Fruit fly (Drosophila melanogaster): ENCODE data around the gene Dad1.
A peak's percentile ranks its signal among the peaks of the same experiment; 100 is the strongest.

Gene Dad1

dm6 chr2L:8382646-8383045 lies 1.3 kb downstream of the Dad1 start, which contains the start of the genes CG13392 and Rcd4:
Gene CG13392 (minus strand): TSS chr2L:8382807.
Gene Rcd4 (plus strand): TSS chr2L:8382861.
- TF ChIP-seq cnc (optimal IDR thresholded peaks at IDR 0.05) = no peak
- peak; percentile 70 for TF ChIP-seq CG14711 (tag; optimal IDR thresholded peaks at IDR 0.05)
- peak; percentile 88 for TF ChIP-seq CG7101 (tag; optimal IDR thresholded peaks at IDR 0.05)
- peak; percentile 91 for TF ChIP-seq Crg-1 (GFP tag; optimal IDR thresholded peaks at IDR 0.05)
- TF ChIP-seq ovo (GFP tag; optimal IDR thresholded peaks at IDR 0.05) = peak; percentile 73
- peak; percentile 59 for TF ChIP-seq kay (GFP tag; ENCODE audit: borderline replicate concordance)
- TF ChIP-seq Clk (GFP tag; optimal IDR thresholded peaks at IDR 0.05) = peak; percentile 27
- TF ChIP-seq CG1620 (GFP tag; optimal IDR thresholded peaks at IDR 0.05) = peak; percentile 83
- peak; percentile 80 for TF ChIP-seq Hr96 (GFP tag; optimal IDR thresholded peaks at IDR 0.05)
- TF ChIP-seq toe (GFP tag; optimal IDR thresholded peaks at IDR 0.05) = peak; percentile 57
- TF ChIP-seq CG7045 (GFP tag; optimal IDR thresholded peaks at IDR 0.05) = peak; percentile 73
- TF ChIP-seq CG11617 (GFP tag; optimal IDR thresholded peaks at IDR 0.05) = peak; percentile 62
- peak; percentile 77 for TF ChIP-seq CG12768 (GFP tag; optimal IDR thresholded peaks at IDR 0.05)
- peak; percentile 63 for TF ChIP-seq cic (GFP tag; optimal IDR thresholded peaks at IDR 0.05)
- TF ChIP-seq bab1 (GFP tag; optimal IDR thresholded peaks at IDR 0.05) = peak; percentile 82
- peak; percentile 80 for TF ChIP-seq pad (GFP tag; optimal IDR thresholded peaks at IDR 0.05)
- TF ChIP-seq CG5204 (GFP tag; optimal IDR thresholded peaks at IDR 0.05) = peak; percentile 62
- TF ChIP-seq Mnt (GFP tag; optimal IDR thresholded peaks at IDR 0.05) = peak; percentile 88
- peak; percentile 72 for TF ChIP-seq CG33017 (tag; optimal IDR thresholded peaks at IDR 0.05)
- TF ChIP-seq tj (GFP tag; optimal IDR thresholded peaks at IDR 0.05) = peak; percentile 53

DNA sequence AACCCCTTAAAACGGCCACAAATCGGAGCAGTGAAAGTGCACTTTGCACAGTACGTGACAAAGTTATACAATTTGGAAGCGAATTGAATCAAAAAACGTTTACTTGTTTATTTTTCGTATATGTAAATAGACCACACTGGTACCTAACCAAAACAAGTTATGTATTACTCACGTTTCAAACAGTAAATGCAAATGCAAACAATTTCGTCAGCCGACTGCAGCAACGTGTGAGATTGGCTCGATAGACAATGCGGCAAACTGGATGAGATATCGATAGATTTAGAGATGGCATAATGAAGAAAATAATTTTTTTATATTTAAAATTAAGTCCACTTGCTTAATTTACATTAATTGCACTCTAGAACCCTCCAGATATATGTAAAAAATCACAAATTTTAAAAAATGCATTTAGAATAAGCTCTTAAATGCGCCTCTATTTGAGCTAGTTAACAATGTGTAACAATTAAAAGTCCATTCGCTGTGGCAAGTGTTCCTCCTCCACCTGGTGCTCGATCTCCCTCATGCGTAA lies 2.4 kb downstream of the Dad1 start, which contains the start of gene AlaRS:
Gene AlaRS, minus strand, starts transcription at position 257 of the 529 bp plus-strand sequence.
- peak; percentile 70 for TF ChIP-seq CG11617 (GFP tag; optimal IDR thresholded peaks at IDR 0.05)
- no peak for TF ChIP-seq Clk (GFP tag; optimal IDR thresholded peaks at IDR 0.05)
- TF ChIP-seq kay (GFP tag; ENCODE audit: borderline replicate concordance) = peak; percentile 87
- no peak for TF ChIP-seq ovo (GFP tag; optimal IDR thresholded peaks at IDR 0.05)
- no peak for TF ChIP-seq pad (GFP tag; optimal IDR thresholded peaks at IDR 0.05)
- TF ChIP-seq CG14711 (tag; optimal IDR thresholded peaks at IDR 0.05) = peak; percentile 52
- TF ChIP-seq bab1 (GFP tag; optimal IDR thresholded peaks at IDR 0.05) = peak; percentile 71
- peak; percentile 40 for TF ChIP-seq CG1620 (GFP tag; optimal IDR thresholded peaks at IDR 0.05)
- TF ChIP-seq CG12768 (GFP tag; optimal IDR thresholded peaks at IDR 0.05) = peak; percentile 61
- TF ChIP-seq CG33017 (tag; optimal IDR thresholded peaks at IDR 0.05) = peak; percentile 60
- TF ChIP-seq cnc (optimal IDR thresholded peaks at IDR 0.05) = no peak
- peak; percentile 69 for TF ChIP-seq tj (GFP tag; optimal IDR thresholded peaks at IDR 0.05)
- peak; percentile 30 for TF ChIP-seq Crg-1 (GFP tag; optimal IDR thresholded peaks at IDR 0.05)
- no peak for TF ChIP-seq Hr96 (GFP tag; optimal IDR thresholded peaks at IDR 0.05)
- TF ChIP-seq CG5204 (GFP tag; optimal IDR thresholded peaks at IDR 0.05) = peak; percentile 37
- peak; percentile 51 for TF ChIP-seq CG7101 (tag; optimal IDR thresholded peaks at IDR 0.05)
- TF ChIP-seq CG7045 (GFP tag; optimal IDR thresholded peaks at IDR 0.05) = peak; percentile 29
- peak; percentile 90 for TF ChIP-seq Mnt (GFP tag; optimal IDR thresholded peaks at IDR 0.05)
- TF ChIP-seq cic (GFP tag; optimal IDR thresholded peaks at IDR 0.05) = peak; percentile 24
- TF ChIP-seq toe (GFP tag; optimal IDR thresholded peaks at IDR 0.05) = peak; percentile 34

DNA sequence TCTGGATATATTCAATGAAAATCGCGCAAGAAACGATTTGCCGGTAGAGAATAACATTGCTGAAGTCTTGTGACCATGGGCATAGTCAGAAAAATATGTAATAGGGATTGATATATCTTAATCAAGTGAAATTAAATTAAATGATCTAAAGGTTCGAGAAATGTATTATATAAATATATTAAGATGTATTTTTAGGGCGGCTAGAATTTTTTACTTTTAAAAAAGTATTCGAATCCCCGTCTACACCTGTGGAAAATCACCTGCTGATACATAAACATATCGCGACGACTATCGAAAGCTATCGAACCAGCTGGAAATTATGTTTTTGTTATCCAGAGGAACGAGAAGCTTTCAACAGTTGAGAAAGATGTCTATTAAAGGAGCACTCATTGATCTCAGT lies 7.2 kb downstream of the Dad1 start, which contains the start of the genes CG13390 and CG17294:
Gene CG13390, minus strand, starts transcription at position 81 of the 400 bp plus-strand sequence.
Gene CG17294, plus strand, starts transcription at position 319 of the 400 bp plus-strand sequence.
- TF ChIP-seq cic (GFP tag; optimal IDR thresholded peaks at IDR 0.05) (peak; percentile 93), Crg-1 (GFP tag; optimal IDR thresholded peaks at IDR 0.05) (peak; percentile 98), CG12768 (GFP tag; optimal IDR thresholded peaks at IDR 0.05) (peak; percentile 100), toe (GFP tag; optimal IDR thresholded peaks at IDR 0.05) (peak; percentile 98), ovo (GFP tag; optimal IDR thresholded peaks at IDR 0.05) (peak; percentile 88), bab1 (GFP tag; optimal IDR thresholded peaks at IDR 0.05) (peak; percentile 100), CG1620 (GFP tag; optimal IDR thresholded peaks at IDR 0.05) (peak; percentile 98), Clk (GFP tag; optimal IDR thresholded peaks at IDR 0.05) (peak; percentile 98), kay (GFP tag; ENCODE audit: borderline replicate concordance) (peak; percentile 97), CG14711 (tag; optimal IDR thresholded peaks at IDR 0.05) (peak; percentile 99), CG33017 (tag; optimal IDR thresholded peaks at IDR 0.05) (peak; percentile 99), Hr96 (GFP tag; optimal IDR thresholded peaks at IDR 0.05) (peak; percentile 95), tj (GFP tag; optimal IDR thresholded peaks at IDR 0.05) (peak; percentile 88), Mnt (GFP tag; optimal IDR thresholded peaks at IDR 0.05) (peak; percentile 94), cnc (optimal IDR thresholded peaks at IDR 0.05) (no peak), CG11617 (GFP tag; optimal IDR thresholded peaks at IDR 0.05) (peak; percentile 99), pad (GFP tag; optimal IDR thresholded peaks at IDR 0.05) (peak; percentile 95), CG7101 (tag; optimal IDR thresholded peaks at IDR 0.05) (peak; percentile 100), CG7045 (GFP tag; optimal IDR thresholded peaks at IDR 0.05) (peak; percentile 99), CG5204 (GFP tag; optimal IDR thresholded peaks at IDR 0.05) (no peak)

dm6 chr2L:8374235-8374634 lies 9.7 kb downstream of the Dad1 start, which contains the start of gene Wdr82:
Gene Wdr82 (plus strand): TSS chr2L:8374461.
- TF ChIP-seq Clk (GFP tag; optimal IDR thresholded peaks at IDR 0.05) (no peak), bab1 (GFP tag; optimal IDR thresholded peaks at IDR 0.05) (peak; percentile 56), CG14711 (tag; optimal IDR thresholded peaks at IDR 0.05) (no peak), Mnt (GFP tag; optimal IDR thresholded peaks at IDR 0.05) (no peak), pad (GFP tag; optimal IDR thresholded peaks at IDR 0.05) (no peak), CG1620 (GFP tag; optimal IDR thresholded peaks at IDR 0.05) (no peak)

- no peak for TF ChIP-seq pad (GFP tag; optimal IDR thresholded peaks at IDR 0.05)
- no peak for TF ChIP-seq CG5204 (GFP tag; optimal IDR thresholded peaks at IDR 0.05)
- no peak for TF ChIP-seq Crg-1 (GFP tag; optimal IDR thresholded peaks at IDR 0.05)
- TF ChIP-seq CG12768 (GFP tag; optimal IDR thresholded peaks at IDR 0.05) = no peak
- TF ChIP-seq ovo (GFP tag; optimal IDR thresholded peaks at IDR 0.05) = no peak
- no peak for TF ChIP-seq CG33017 (tag; optimal IDR thresholded peaks at IDR 0.05)
- TF ChIP-seq cnc (optimal IDR thresholded peaks at IDR 0.05) = no peak
- TF ChIP-seq CG7045 (GFP tag; optimal IDR thresholded peaks at IDR 0.05) = no peak
- TF ChIP-seq CG14711 (tag; optimal IDR thresholded peaks at IDR 0.05) = no peak
- no peak for TF ChIP-seq kay (GFP tag; ENCODE audit: borderline replicate concordance)
- TF ChIP-seq cic (GFP tag; optimal IDR thresholded peaks at IDR 0.05) = no peak
- no peak for TF ChIP-seq bab1 (GFP tag; optimal IDR thresholded peaks at IDR 0.05)
- TF ChIP-seq CG1620 (GFP tag; optimal IDR thresholded peaks at IDR 0.05) = no peak
Measured at dm6 chr2L:8372248-8372647, 11.7 kb downstream of the Dad1 start.
